Fruit fly (Drosophila melanogaster) whole organism, embryonic: ENCODE results near the gene Pex14.

Experiments used
- CG10366 ChIP-seq: fragments of 200-800 bp; sonication (Bioruptor generic); IDR thresholded peaks from 2 replicates; pipeline ENCODE4 v1.3.6; 2022; ENCODE audit warnings: missing biosample characterization, missing genetic modification characterization
- CG13287 ChIP-seq: fragments of 200-800 bp; sonication (Bioruptor generic); IDR thresholded peaks from 2 replicates; pipeline ENCODE4 v1.3.6; 2022; ENCODE audit warnings: missing biosample characterization, missing genetic modification characterization; ENCODE audit not compliant: partially characterized antibody
- CG13624 ChIP-seq: fragments of 200-800 bp; sonication (Bioruptor generic); optimal IDR thresholded peaks from 2 replicates; lab custom pipeline; 2016; ENCODE audit warnings: missing biosample characterization, missing genetic modification characterization
- CG15479 ChIP-seq: fragments of 200-800 bp; sonication (Bioruptor generic); optimal IDR thresholded peaks from 3 replicates; lab custom pipeline; 2019; ENCODE audit warnings: missing biosample characterization, mild to moderate bottlenecking, missing genetic modification characterization, moderate library complexity
- CG16813 ChIP-seq: fragments of 200-800 bp; sonication (Bioruptor generic); IDR thresholded peaks from 3 replicates; pipeline ENCODE4 v1.3.6; 2022; ENCODE audit warnings: missing biosample characterization, missing genetic modification characterization; ENCODE audit not compliant: partially characterized antibody
- CG17361 ChIP-seq: fragments of 200-800 bp; sonication (Bioruptor generic); IDR thresholded peaks from 3 replicates; pipeline ENCODE4 v1.3.6; 2022; ENCODE audit warnings: missing biosample characterization, missing genetic modification characterization
- CG18476 ChIP-seq: fragments of 200-800 bp; sonication (Bioruptor generic); optimal IDR thresholded peaks from 2 replicates; lab custom pipeline; 2016; ENCODE audit warnings: missing biosample characterization, mild to moderate bottlenecking, missing genetic modification characterization
- CG34224 ChIP-seq: fragments of 200-800 bp; sonication (Bioruptor generic); IDR thresholded peaks from 3 replicates; pipeline ENCODE4 v1.3.6; 2022; ENCODE audit warnings: missing biosample characterization, missing genetic modification characterization; ENCODE audit not compliant: partially characterized antibody
- CG6854 ChIP-seq: fragments of 200-800 bp; sonication (Bioruptor generic); optimal IDR thresholded peaks from 3 replicates; lab custom pipeline; 2017; ENCODE audit warnings: missing biosample characterization, mild to moderate bottlenecking, missing genetic modification characterization
- CG7963 ChIP-seq: fragments of 200-800 bp; sonication (Bioruptor generic); IDR thresholded peaks from 3 replicates; pipeline ENCODE4 v1.3.6; 2022; ENCODE audit warnings: missing biosample characterization, missing genetic modification characterization; ENCODE audit not compliant: partially characterized antibody
- CG8089 ChIP-seq: fragments of 200-800 bp; sonication (Bioruptor generic); optimal IDR thresholded peaks from 3 replicates; lab custom pipeline; 2016; ENCODE audit warnings: missing biosample characterization, missing genetic modification characterization
- CG8944 ChIP-seq: fragments of 200-800 bp; sonication (Bioruptor generic); optimal IDR thresholded peaks from 3 replicates; lab custom pipeline; 2016; ENCODE audit warnings: missing biosample characterization, missing genetic modification characterization
- CG9437 ChIP-seq: fragments of 200-800 bp; sonication (Bioruptor generic); optimal IDR thresholded peaks from 2 replicates; lab custom pipeline; 2018; ENCODE audit warnings: missing biosample characterization, mild to moderate bottlenecking, missing genetic modification characterization
- Camta ChIP-seq: fragments of 200-800 bp; sonication (Bioruptor generic); optimal IDR thresholded peaks from 2 replicates; lab custom pipeline; 2016; ENCODE audit warnings: missing biosample characterization, missing genetic modification characterization
- Doc3 ChIP-seq: fragments of 200-800 bp; sonication (Bioruptor generic); IDR thresholded peaks from 3 replicates; pipeline ENCODE4 v1.3.6; 2022; ENCODE audit warnings: missing biosample characterization, missing genetic modification characterization; ENCODE audit not compliant: partially characterized antibody
- Dp ChIP-seq: fragments of 200-800 bp; sonication (Bioruptor generic); optimal IDR thresholded peaks from 2 replicates; lab custom pipeline; 2018; ENCODE audit warnings: missing biosample characterization, mild to moderate bottlenecking, missing genetic modification characterization, moderate library complexity
- Eip74EF ChIP-seq, 2 experiments: fragments of 200-800 bp in 1 of 2; fragments of >200 bp in 1 of 2; sonication (Bioruptor generic) in 1 of 2; optimal IDR thresholded peaks; 2 replicates each; lab custom pipeline; 2017 to 2019; ENCODE audit warnings: missing biosample characterization in 2 of 2, missing genetic modification characterization in 2 of 2, mild to moderate bottlenecking in 1 of 2, moderate library complexity in 1 of 2
- HmgD ChIP-seq: fragments of 200-800 bp; sonication (Bioruptor generic); optimal IDR thresholded peaks from 3 replicates; lab custom pipeline; 2016; ENCODE audit warnings: missing biosample characterization, missing genetic modification characterization
- Max ChIP-seq: fragments of 200-800 bp; sonication (Bioruptor generic); optimal IDR thresholded peaks from 2 replicates; lab custom pipeline; 2016; ENCODE audit warnings: missing biosample characterization, mild to moderate bottlenecking, missing genetic modification characterization
- Meics ChIP-seq: fragments of 200-800 bp; sonication (Bioruptor generic); optimal IDR thresholded peaks from 2 replicates; lab custom pipeline; 2017; ENCODE audit warnings: missing biosample characterization, mild to moderate bottlenecking, missing genetic modification characterization
- Mrtf ChIP-seq: fragments of 200-800 bp; sonication (Bioruptor generic); IDR thresholded peaks from 3 replicates; pipeline ENCODE4 v1.3.6; 2022; ENCODE audit warnings: missing biosample characterization, missing genetic modification characterization
- NFAT ChIP-seq: fragments of 200-800 bp; sonication (Bioruptor generic); IDR thresholded peaks from 2 replicates; pipeline ENCODE4 v1.3.6; 2022; ENCODE audit warnings: missing biosample characterization, missing genetic modification characterization
- TFAM ChIP-seq: fragments of 200-800 bp; sonication (Bioruptor generic); optimal IDR thresholded peaks from 2 replicates; lab custom pipeline; 2017; ENCODE audit warnings: missing biosample characterization, missing genetic modification characterization, inconsistent platforms
- YL-1 ChIP-seq: fragments of 200-800 bp; sonication (Bioruptor generic); optimal IDR thresholded peaks from 3 replicates; lab custom pipeline; 2017; ENCODE audit warnings: missing biosample characterization, mild to moderate bottlenecking, missing genetic modification characterization
- ase ChIP-seq: fragments of 200-800 bp; sonication (Bioruptor generic); IDR thresholded peaks from 3 replicates; pipeline ENCODE4 v1.3.6; 2022; ENCODE audit warnings: missing biosample characterization, missing genetic modification characterization
- bab2 ChIP-seq: fragments of 200-800 bp; sonication (Bioruptor generic); optimal IDR thresholded peaks from 2 replicates; lab custom pipeline; 2016; ENCODE audit warnings: missing biosample characterization, missing genetic modification characterization
- cad ChIP-seq: fragments of >200 bp; optimal IDR thresholded peaks from 2 replicates; lab custom pipeline; 2017; ENCODE audit warnings: missing biosample characterization, missing genetic modification characterization
- cato ChIP-seq: fragments of 200-800 bp; sonication (Bioruptor generic); optimal IDR thresholded peaks from 2 replicates; lab custom pipeline; 2016; ENCODE audit warnings: missing biosample characterization, missing genetic modification characterization, borderline replicate concordance
- chn ChIP-seq: fragments of 200-800 bp; sonication (Bioruptor generic); optimal IDR thresholded peaks from 2 replicates; lab custom pipeline; 2016; ENCODE audit warnings: missing biosample characterization, missing genetic modification characterization
- crp ChIP-seq, 2 experiments: fragments of 200-800 bp; sonication (Bioruptor generic); optimal IDR thresholded peaks; 2 replicates in 1 of 2; 3 replicates in 1 of 2; lab custom pipeline; 2017; ENCODE audit warnings: missing biosample characterization in 2 of 2, missing genetic modification characterization in 2 of 2, mild to moderate bottlenecking in 1 of 2, moderate library complexity in 1 of 2
- dpn ChIP-seq, 2 experiments: fragments of 200-800 bp; sonication (Bioruptor generic); optimal IDR thresholded peaks; 3 replicates each; lab custom pipeline; 2016; ENCODE audit warnings: missing biosample characterization in 2 of 2, missing genetic modification characterization in 2 of 2
- emc ChIP-seq: fragments of 200-800 bp; sonication (Bioruptor generic); optimal IDR thresholded peaks from 2 replicates; lab custom pipeline; 2016; ENCODE audit warnings: missing biosample characterization, missing genetic modification characterization
- fd3F ChIP-seq: fragments of 200-800 bp; sonication (Bioruptor generic); optimal IDR thresholded peaks from 2 replicates; lab custom pipeline; 2018; ENCODE audit warnings: missing biosample characterization, mild to moderate bottlenecking, missing genetic modification characterization, moderate library complexity
- fru ChIP-seq: fragments of >200 bp; optimal IDR thresholded peaks from 2 replicates; lab custom pipeline; 2017
- gt ChIP-seq: fragments of 200-800 bp; sonication (Bioruptor generic); IDR thresholded peaks from 2 replicates; pipeline ENCODE4 v1.3.6; 2022; ENCODE audit warnings: missing biosample characterization, missing genetic modification characterization
- ind ChIP-seq: fragments of 200-800 bp; sonication (Bioruptor generic); optimal IDR thresholded peaks from 3 replicates; lab custom pipeline; 2016; ENCODE audit warnings: missing biosample characterization, missing genetic modification characterization
- klu ChIP-seq: fragments of 200-800 bp; sonication (Bioruptor generic); IDR thresholded peaks from 2 replicates; pipeline ENCODE4 v1.3.6; 2022; ENCODE audit warnings: missing biosample characterization, missing genetic modification characterization
- lola ChIP-seq, 3 experiments: fragments of >200 bp in 2 of 3; fragments of 200-800 bp in 1 of 3; sonication (Bioruptor generic) in 1 of 3; optimal IDR thresholded peaks; 2 replicates each; lab custom pipeline; 2017 to 2019; ENCODE audit warnings: missing biosample characterization in 3 of 3, missing genetic modification characterization in 3 of 3, mild to moderate bottlenecking in 1 of 3, moderate library complexity in 1 of 3
- mirr ChIP-seq: fragments of 200-800 bp; sonication (Bioruptor generic); optimal IDR thresholded peaks from 3 replicates; lab custom pipeline; 2018; ENCODE audit warnings: missing biosample characterization, mild to moderate bottlenecking, missing genetic modification characterization
- pb ChIP-seq: fragments of 200-800 bp; sonication (Bioruptor generic); optimal IDR thresholded peaks from 3 replicates; lab custom pipeline; 2016; ENCODE audit warnings: missing biosample characterization, missing genetic modification characterization
- peb ChIP-seq: fragments of 200-800 bp; sonication (Bioruptor generic); IDR thresholded peaks from 2 replicates; pipeline ENCODE4 v1.3.6; 2022; ENCODE audit warnings: missing biosample characterization, missing genetic modification characterization
- ranshi ChIP-seq: fragments of 200-800 bp; sonication (Bioruptor generic); IDR thresholded peaks from 2 replicates; pipeline ENCODE4 v1.3.6; 2022; ENCODE audit warnings: missing biosample characterization, missing genetic modification characterization
- sim ChIP-seq: fragments of 200-800 bp; sonication (Bioruptor generic); IDR thresholded peaks from 2 replicates; pipeline ENCODE4 v1.3.6; 2022; ENCODE audit warnings: missing biosample characterization, missing genetic modification characterization
- sna ChIP-seq: fragments of 200-800 bp; sonication (Bioruptor generic); IDR thresholded peaks from 2 replicates; pipeline ENCODE4 v1.3.6; 2022; ENCODE audit warnings: missing biosample characterization, missing genetic modification characterization; ENCODE audit not compliant: partially characterized antibody
- tgo ChIP-seq: fragments of 200-800 bp; sonication (Bioruptor generic); IDR thresholded peaks from 3 replicates; pipeline ENCODE4 v1.3.6; 2022; ENCODE audit warnings: missing biosample characterization, missing genetic modification characterization
- tll ChIP-seq, 2 experiments: fragments of 200-800 bp in 1 of 2; fragments of >200 bp in 1 of 2; sonication (Bioruptor generic) in 1 of 2; optimal IDR thresholded peaks; 2 replicates each; lab custom pipeline; 2017 to 2019; ENCODE audit warnings: missing biosample characterization in 2 of 2, missing genetic modification characterization in 2 of 2, mild to moderate bottlenecking in 1 of 2, moderate library complexity in 1 of 2
- twi ChIP-seq: fragments of 200-800 bp; optimal IDR thresholded peaks from 2 replicates; lab custom pipeline; 2019; ENCODE audit warnings: missing biosample characterization, mild to moderate bottlenecking, missing genetic modification characterization, moderate library complexity
- zfh1 ChIP-seq: fragments of 200-800 bp; sonication (Bioruptor generic); IDR thresholded peaks from 3 replicates; pipeline ENCODE4 v1.3.6; 2022; ENCODE audit warnings: missing biosample characterization, missing genetic modification characterization

The Pex14 gene

dm6 chr3L:20784812-20785671 lies 6.4 kb downstream of the Pex14 start (continued):
- no peak for TF ChIP-seq tll (GFP tag; optimal IDR thresholded peaks at IDR 0.05; lab: Kevin White, UChicago)
- TF ChIP-seq twi (tag; lab: Kevin White, UChicago) = no peak
- no peak for TF ChIP-seq TFAM (GFP tag; lab: Kevin White, UChicago)
- TF ChIP-seq zfh1 = 0 out of 3 replicates have a peak, but pooled peaks have one; percentile 52
- TF ChIP-seq lola (GFP tag; optimal IDR thresholded peaks at IDR 0.05; lab: Kevin White, UChicago) = peak in 1 of 3 experiments; percentile 57
- TF ChIP-seq Eip74EF (GFP tag; optimal IDR thresholded peaks at IDR 0.05; lab: Kevin White, UChicago) = peak in 1 of 2 experiments; percentile 56
- no peak for TF ChIP-seq Mrtf (GFP tag; lab: Robert Waterston, UW)
- TF ChIP-seq CG15479 (GFP tag; lab: Kevin White, UChicago) = no peak
- no peak for TF ChIP-seq CG8944 (GFP tag; lab: Kevin White, UChicago)
- TF ChIP-seq Camta (GFP tag; lab: Kevin White, UChicago) = no peak
- no peak for TF ChIP-seq CG13624 (GFP tag; lab: Kevin White, UChicago)
- TF ChIP-seq klu (GFP tag; lab: Robert Waterston, UW) = no peak
- no peak for TF ChIP-seq pb (GFP tag; lab: Kevin White, UChicago)
- TF ChIP-seq crp (GFP tag; optimal IDR thresholded peaks at IDR 0.05; lab: Kevin White, UChicago) = no peak
- TF ChIP-seq CG16813 = peak; percentile 23; the same call in 1 of the 3 replicates
- no peak for TF ChIP-seq ase (GFP tag; lab: Robert Waterston, UW)
- no peak for TF ChIP-seq ind
- peak; percentile 19 for TF ChIP-seq cad (GFP tag; lab: Kevin White, UChicago)
- TF ChIP-seq gt (GFP tag; lab: Robert Waterston, UW) = no peak
- no peak for TF ChIP-seq bab2 (GFP tag; lab: Kevin White, UChicago)
- peak; percentile 37; the same call in 1 of the 2 replicates for TF ChIP-seq ranshi (GFP tag; lab: Robert Waterston, UW)
- no peak for TF ChIP-seq cato (GFP tag; lab: Kevin White, UChicago)
- 0 out of 2 replicates have a peak, but pooled peaks have one; percentile 36 for TF ChIP-seq NFAT (GFP tag; lab: Robert Waterston, UW)
- TF ChIP-seq CG18476 = peak; percentile 17
- peak; percentile 47 for TF ChIP-seq CG9437
- peak; percentile 50 for TF ChIP-seq CG13287 (GFP tag; lab: Robert Waterston, UW)
- TF ChIP-seq CG6854 (GFP tag; lab: Kevin White, UChicago) = no peak
- TF ChIP-seq Max (GFP tag; lab: Kevin White, UChicago) = peak; percentile 44
- peak; percentile 57 for TF ChIP-seq Meics (GFP tag; lab: Kevin White, UChicago)
- TF ChIP-seq tgo (GFP tag; lab: Robert Waterston, UW) = no peak; the same call in 2 of the 3 replicates
- TF ChIP-seq dpn (GFP tag; optimal IDR thresholded peaks at IDR 0.05; lab: Kevin White, UChicago) = peak; percentile 30 to 46
- TF ChIP-seq Dp (GFP tag; lab: Kevin White, UChicago) = no peak
- TF ChIP-seq CG10366 = no peak
- peak; percentile 9 for TF ChIP-seq YL-1
- TF ChIP-seq mirr (GFP tag; lab: Kevin White, UChicago) = peak; percentile 75
- no peak for TF ChIP-seq HmgD (GFP tag; lab: Kevin White, UChicago)
- no peak for TF ChIP-seq sim (GFP tag; lab: Robert Waterston, UW)
- TF ChIP-seq peb (GFP tag; lab: Robert Waterston, UW) = no peak
- no peak for TF ChIP-seq fru (lab: Kevin White, UChicago)
- no peak for TF ChIP-seq Doc3 (GFP tag; lab: Robert Waterston, UW)
- TF ChIP-seq CG7963 (GFP tag; lab: Robert Waterston, UW) = no peak
- TF ChIP-seq CG8089 (GFP tag; lab: Kevin White, UChicago) = peak; percentile 18
- peak; percentile 45 for TF ChIP-seq sna (GFP tag; lab: Robert Waterston, UW)
- no peak for TF ChIP-seq chn
- peak; percentile 69 for TF ChIP-seq CG34224 (GFP tag; lab: Robert Waterston, UW)
- TF ChIP-seq CG17361 (GFP tag; lab: Robert Waterston, UW) = peak; percentile 77; the same call in 2 of the 3 replicates
- no peak for TF ChIP-seq fd3F (GFP tag; lab: Kevin White, UChicago)
- no peak for TF ChIP-seq emc (GFP tag; lab: Kevin White, UChicago)
